Worm (Caenorhabditis elegans): ENCODE data around the gene arrd-7.
A peak's percentile ranks its signal among the peaks of the same experiment; 100 is the strongest.

arrd-7 gene

ce11 chrII:12042108-12042960, 20.1 kb downstream of the arrd-7 start, which contains the start of gene ippk-1:
Gene ippk-1, plus strand, starts transcription at chrII:12042910.
- TF ChIP-seq him-1 (tag; optimal IDR thresholded peaks at IDR 0.05) (no peak), W03F9.2 (tag; optimal IDR thresholded peaks at IDR 0.05) (peak; percentile 16)

- TF ChIP-seq W03F9.2 (tag; optimal IDR thresholded peaks at IDR 0.05), result no peak
- TF ChIP-seq dao-5 (tag; optimal IDR thresholded peaks at IDR 0.05), result no peak
These were observed 21.3 kb downstream of the arrd-7 start for ce11 chrII:12041116-12041515.

- TF ChIP-seq him-1 (tag; optimal IDR thresholded peaks at IDR 0.05), result no peak
- TF ChIP-seq dao-5 (tag; optimal IDR thresholded peaks at IDR 0.05), result no peak
- no peak for TF ChIP-seq W03F9.2 (tag; optimal IDR thresholded peaks at IDR 0.05)
These were observed 22.3 kb downstream of the arrd-7 start for ce11 chrII:12040167-12040566.

- no peak for TF ChIP-seq him-1 (tag; optimal IDR thresholded peaks at IDR 0.05)
- no peak for TF ChIP-seq W03F9.2 (tag; optimal IDR thresholded peaks at IDR 0.05)
- no peak for TF ChIP-seq dao-5 (tag; optimal IDR thresholded peaks at IDR 0.05)
These were observed 23.4 kb downstream of the arrd-7 start, which contains the start of gene tpi-1 for ce11 chrII:12039039-12039438. Gene tpi-1, minus strand, starts transcription at chrII:12039139.

ce11 chrII:12036516-12036915, 25.9 kb downstream of the arrd-7 start, which contains the start of gene cyn-16:
Gene cyn-16, minus strand, starts transcription at chrII:12036742.
- TF ChIP-seq him-1 (tag; optimal IDR thresholded peaks at IDR 0.05) (no peak), dao-5 (tag; optimal IDR thresholded peaks at IDR 0.05) (no peak)

ce11 chrII:12036075-12036474, 26.3 kb downstream of the arrd-7 start:
- TF ChIP-seq him-1 (tag; optimal IDR thresholded peaks at IDR 0.05), result no peak
- no peak for TF ChIP-seq dao-5 (tag; optimal IDR thresholded peaks at IDR 0.05)
- TF ChIP-seq W03F9.2 (tag; optimal IDR thresholded peaks at IDR 0.05), result no peak

- TF ChIP-seq W03F9.2 (tag; optimal IDR thresholded peaks at IDR 0.05), result no peak
- no peak for TF ChIP-seq dao-5 (tag; optimal IDR thresholded peaks at IDR 0.05)
- no peak for TF ChIP-seq him-1 (tag; optimal IDR thresholded peaks at IDR 0.05)
These were observed 33.7 kb downstream of the arrd-7 start for ce11 chrII:12028707-12029106.

- no peak for TF ChIP-seq W03F9.2 (tag; optimal IDR thresholded peaks at IDR 0.05)
- TF ChIP-seq dao-5 (tag; optimal IDR thresholded peaks at IDR 0.05), result no peak
- no peak for TF ChIP-seq him-1 (tag; optimal IDR thresholded peaks at IDR 0.05)
These were observed 34.6 kb downstream of the arrd-7 start, which contains the start of gene Y17G7B.8 for ce11 chrII:12027697-12028245. Gene Y17G7B.8, minus strand, starts transcription at chrII:12027747.

ce11 chrII:12023315-12023878, 39.0 kb downstream of the arrd-7 start, which contains the start of gene Y17G7B.12:
Gene Y17G7B.12, plus strand, starts transcription at chrII:12023861.
- TF ChIP-seq W03F9.2 (tag; optimal IDR thresholded peaks at IDR 0.05) (no peak), dao-5 (tag; optimal IDR thresholded peaks at IDR 0.05) (no peak), him-1 (tag; optimal IDR thresholded peaks at IDR 0.05) (no peak)

All from whole organism, L4/young adult.